Worm (Caenorhabditis elegans) whole organism, dauer: ENCODE results near the gene nprt-1.

Experiments
- unc-62 ChIP-seq: sonication (generic microtip); optimal IDR thresholded peaks from 2 replicates; lab custom pipeline; 2017; ENCODE audit warnings: missing biosample characterization, missing genetic modification reagents, missing genetic modification characterization

Gene nprt-1

ce11 chrIV:2888496-2889101 is 1.7 kb downstream of the nprt-1 start:
- TF ChIP-seq unc-62 (GFP tag; lab: Kevin White, UChicago), result no peak

ce11 chrIV:2887245-2887644 is 3.0 kb downstream of the nprt-1 start:
- no peak for TF ChIP-seq unc-62 (GFP tag; lab: Kevin White, UChicago)

- TF ChIP-seq unc-62 (GFP tag; lab: Kevin White, UChicago), result no peak
Observed at ce11 chrIV:2886655-2887054, 3.6 kb downstream of the nprt-1 start, which contains the start of gene dml-1. dml-1 (plus strand) TSS chrIV:2886955.

- TF ChIP-seq unc-62 (GFP tag; lab: Kevin White, UChicago), result no peak
Observed at ce11 chrIV:2885260-2885659, 5.0 kb downstream of the nprt-1 start.

ce11 chrIV:2864743-2865142 is 25.5 kb downstream of the nprt-1 start, which contains the start of gene Y54G2A.16:
Y54G2A.16 (minus strand) TSS chrIV:2864843.
- no peak for TF ChIP-seq unc-62 (GFP tag; lab: Kevin White, UChicago)

- no peak for TF ChIP-seq unc-62 (GFP tag; lab: Kevin White, UChicago)
Observed at ce11 chrIV:2858734-2859133, 31.5 kb downstream of the nprt-1 start.

- TF ChIP-seq unc-62 (GFP tag; lab: Kevin White, UChicago), result no peak
Observed at ce11 chrIV:2855056-2855752, 35.0 kb downstream of the nprt-1 start.

ce11 chrIV:2854161-2854560 is 36.1 kb downstream of the nprt-1 start:
- TF ChIP-seq unc-62 (GFP tag; lab: Kevin White, UChicago), result no peak

ce11 chrIV:2853164-2853563 is 37.1 kb downstream of the nprt-1 start, which contains the start of gene Y54G2A.49:
Y54G2A.49 (minus strand) TSS chrIV:2853264.
- no peak for TF ChIP-seq unc-62 (GFP tag; lab: Kevin White, UChicago)

- no peak for TF ChIP-seq unc-62 (GFP tag; lab: Kevin White, UChicago)
Observed at ce11 chrIV:2851625-2852024, 38.6 kb downstream of the nprt-1 start.

ce11 chrIV:2850586-2850985 is 39.7 kb downstream of the nprt-1 start, which contains the start of gene clec-85:
clec-85 (plus strand) TSS chrIV:2850886.
- no peak for TF ChIP-seq unc-62 (GFP tag; lab: Kevin White, UChicago)

- TF ChIP-seq unc-62 (GFP tag; lab: Kevin White, UChicago), result no peak
Observed at ce11 chrIV:2849269-2849668, 41.0 kb downstream of the nprt-1 start.

ce11 chrIV:2846264-2846663 is 44.0 kb downstream of the nprt-1 start, which contains the start of gene Y54G2A.40:
Y54G2A.40 (plus strand) TSS chrIV:2846476.
- no peak for TF ChIP-seq unc-62 (GFP tag; lab: Kevin White, UChicago)

ce11 chrIV:2843882-2844281 is 46.4 kb downstream of the nprt-1 start, which contains the start of gene Y54G2A.15:
Y54G2A.15 (minus strand) TSS chrIV:2843982.
- TF ChIP-seq unc-62 (GFP tag; lab: Kevin White, UChicago), result no peak

- no peak for TF ChIP-seq unc-62 (GFP tag; lab: Kevin White, UChicago)
Observed at ce11 chrIV:2842162-2842561, 48.1 kb downstream of the nprt-1 start, which contains the start of gene clec-84. clec-84 (plus strand) TSS chrIV:2842462.

ce11 chrIV:2841260-2841659 is 49.0 kb downstream of the nprt-1 start, which contains the start of gene clec-83:
clec-83 (minus strand) TSS chrIV:2841472.
- TF ChIP-seq unc-62 (GFP tag; lab: Kevin White, UChicago), result no peak
